Worm (Caenorhabditis elegans): ENCODE data around the gene C04G6.11.

C04G6.11 gene

DNA sequence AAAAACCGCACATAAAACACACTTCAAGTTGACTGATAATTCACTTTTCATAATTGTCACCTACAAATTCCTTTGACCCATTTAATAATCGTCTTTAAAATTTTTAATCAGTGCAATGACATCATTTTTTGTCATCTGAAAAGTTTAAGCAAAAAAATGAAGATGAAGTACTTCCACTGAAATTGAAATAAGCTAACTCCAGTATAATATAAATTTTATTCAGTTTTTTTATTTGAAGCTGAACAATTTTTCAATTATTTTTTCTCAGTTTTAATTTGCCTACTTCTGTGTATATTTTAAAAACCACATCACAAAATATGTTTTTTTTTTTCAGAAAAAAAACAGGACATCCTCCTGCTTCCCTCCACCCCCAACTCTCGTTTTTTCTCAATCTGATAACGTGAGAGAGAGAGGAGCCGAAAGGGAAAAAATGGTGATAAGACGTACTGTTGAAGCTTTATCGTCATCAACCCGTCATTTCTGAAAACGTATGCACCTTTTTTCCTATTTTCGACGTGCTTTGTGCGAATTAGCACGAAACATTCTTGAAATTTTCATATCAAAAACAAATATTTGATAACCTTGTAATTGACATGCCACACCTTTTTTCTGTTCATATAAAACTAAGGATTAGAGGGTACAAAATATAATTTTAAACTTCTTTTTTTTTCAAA, at the start of gene C04G6.11, which contains the start of gene mpk-2:
Gene C04G6.11 (minus strand): TSS at position 51 of the 674 bp plus-strand sequence.
Gene mpk-2 (plus strand): TSS at position 335 of the 674 bp plus-strand sequence.
- TF ChIP-seq F39B2.1 (GFP tag; IDR thresholded peaks at IDR 0.05) (no peak), unc-62 (GFP tag; optimal IDR thresholded peaks at IDR 0.05) (peak; percentile 44), ztf-22 (GFP tag; optimal IDR thresholded peaks at IDR 0.05) (peak; percentile 58), let-607 (tag; optimal IDR thresholded peaks at IDR 0.05) (peak; percentile 21 to 40), F10E7.11 (tag; optimal IDR thresholded peaks at IDR 0.05) (no peak), atf-7 (tag; optimal IDR thresholded peaks at IDR 0.05) (peak; percentile 75), nhr-80 (tag; optimal IDR thresholded peaks at IDR 0.05) (peak; percentile 93), zim-3 (tag; optimal IDR thresholded peaks at IDR 0.05) (no peak), madf-10 (tag; optimal IDR thresholded peaks at IDR 0.05) (peak; percentile 22), athp-1 (tag; optimal IDR thresholded peaks at IDR 0.05) (no peak), F23B12.7 (tag; optimal IDR thresholded peaks at IDR 0.05; ENCODE audit: insufficient read depth) (no peak), nhr-27 (tag; optimal IDR thresholded peaks at IDR 0.05) (no peak)

DNA sequence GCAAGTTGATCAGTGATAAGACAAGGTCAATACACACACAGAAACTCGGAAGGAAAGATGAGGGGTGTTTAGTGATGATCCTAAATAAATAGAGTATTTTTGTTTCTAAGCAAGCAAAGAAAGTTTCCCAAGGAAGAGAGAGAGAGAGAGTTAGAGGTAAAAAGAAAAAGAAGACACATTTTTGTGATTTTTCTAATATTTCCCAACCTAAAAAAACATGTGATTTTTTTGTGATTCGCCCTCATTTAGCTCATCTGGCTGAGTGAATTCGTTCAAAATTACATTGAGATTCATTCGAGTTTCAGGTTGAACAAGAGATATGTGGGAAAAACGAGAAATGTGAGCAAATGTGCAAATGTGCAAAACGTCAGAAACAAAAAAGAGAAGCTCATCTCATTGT, 47.2 kb upstream of the C04G6.11 start, which contains the start of gene srb-16:
Gene srb-16 (minus strand): TSS at position 101 of the 400 bp plus-strand sequence.
- no peak for TF ChIP-seq zfh-2 (GFP tag; conservative IDR thresholded peaks at IDR 0.05)
- no peak for TF ChIP-seq lag-1 (GFP tag; IDR thresholded peaks at IDR 0.05)
- no peak for TF ChIP-seq B0261.1 (tag; optimal IDR thresholded peaks at IDR 0.05)
- no peak for TF ChIP-seq pha-4 (tag; optimal IDR thresholded peaks at IDR 0.05)
- no peak for TF ChIP-seq aptf-3 (GFP tag; IDR thresholded peaks at IDR 0.05)
- TF ChIP-seq zim-3 (tag; optimal IDR thresholded peaks at IDR 0.05) = no peak
- TF ChIP-seq rec-8 (tag; optimal IDR thresholded peaks at IDR 0.05) = no peak
- no peak for TF ChIP-seq lsl-1 (GFP tag; optimal IDR thresholded peaks at IDR 0.05)
- TF ChIP-seq ceh-91 (GFP tag; IDR thresholded peaks at IDR 0.05) = no peak
- no peak for TF ChIP-seq atf-7 (tag; optimal IDR thresholded peaks at IDR 0.05)
- no peak for TF ChIP-seq lin-54 (GFP tag; optimal IDR thresholded peaks at IDR 0.05)
- no peak for TF ChIP-seq ceh-100 (GFP tag; IDR thresholded peaks at IDR 0.05)
- TF ChIP-seq him-1 (tag; optimal IDR thresholded peaks at IDR 0.05) = no peak
- TF ChIP-seq ceh-40 (GFP tag; IDR thresholded peaks at IDR 0.05) = no peak
- no peak for TF ChIP-seq cebp-2 (GFP tag; IDR thresholded peaks at IDR 0.05)
- no peak for TF ChIP-seq B0336.3 (GFP tag; IDR thresholded peaks at IDR 0.05)
- no peak for TF ChIP-seq attf-5 (GFP tag; optimal IDR thresholded peaks at IDR 0.05)

DNA sequence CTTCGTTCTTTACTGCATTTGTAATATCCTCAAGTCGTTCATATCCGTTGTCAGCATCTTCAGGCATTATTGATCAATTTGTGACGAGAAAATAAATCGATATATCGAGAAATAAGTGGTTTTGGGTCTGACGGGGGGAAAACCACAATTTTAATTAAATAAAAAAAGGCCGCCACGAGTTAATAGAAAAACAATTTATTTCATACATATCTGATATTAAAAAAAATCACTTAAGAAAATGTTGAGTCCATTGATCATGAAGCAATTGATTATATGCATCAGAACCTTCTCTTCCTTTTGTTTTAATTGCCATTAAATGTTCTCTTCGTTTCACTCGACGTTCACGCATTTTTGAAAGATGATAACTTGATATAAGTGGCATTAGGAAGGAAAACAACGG, 44.7 kb upstream of the C04G6.11 start, which contains the start of gene F58A6.5:
Gene F58A6.5 (minus strand): TSS at position 101 of the 400 bp plus-strand sequence.
- TF ChIP-seq C06A6.2 (GFP tag; conservative IDR thresholded peaks at IDR 0.05) = no peak
- no peak for TF ChIP-seq ztf-22 (GFP tag; optimal IDR thresholded peaks at IDR 0.05)
- TF ChIP-seq atf-7 (tag; optimal IDR thresholded peaks at IDR 0.05) = no peak
- no peak for TF ChIP-seq zim-3 (tag; optimal IDR thresholded peaks at IDR 0.05)
- no peak for TF ChIP-seq Y67H2A.10 (GFP tag; conservative IDR thresholded peaks at IDR 0.05)
- TF ChIP-seq dpff-1 (tag; optimal IDR thresholded peaks at IDR 0.05) = no peak
- no peak for TF ChIP-seq ztf-18 (tag; optimal IDR thresholded peaks at IDR 0.05)
- TF ChIP-seq lin-40 (tag; optimal IDR thresholded peaks at IDR 0.05) = no peak
- no peak for TF ChIP-seq cebp-1 (GFP tag; IDR thresholded peaks at IDR 0.05)
- TF ChIP-seq cebp-1 (tag; optimal IDR thresholded peaks at IDR 0.05) = no peak
- no peak for TF ChIP-seq ztf-25 (GFP tag; IDR thresholded peaks at IDR 0.05)
- TF ChIP-seq F39B2.1 (GFP tag; IDR thresholded peaks at IDR 0.05) = no peak
- TF ChIP-seq hrde-1 (tag; optimal IDR thresholded peaks at IDR 0.05; ENCODE audit: borderline replicate concordance) = no peak
- TF ChIP-seq attf-3 (GFP tag; conservative IDR thresholded peaks at IDR 0.05) = no peak
- no peak for TF ChIP-seq sptf-2 (GFP tag; optimal IDR thresholded peaks at IDR 0.05)
- no peak for TF ChIP-seq somi-1 (GFP tag; optimal IDR thresholded peaks at IDR 0.05)
